Fruit fly (Drosophila melanogaster): Measurements from ENCODE around the gene CG7900.

The CG7900 gene

DNA sequence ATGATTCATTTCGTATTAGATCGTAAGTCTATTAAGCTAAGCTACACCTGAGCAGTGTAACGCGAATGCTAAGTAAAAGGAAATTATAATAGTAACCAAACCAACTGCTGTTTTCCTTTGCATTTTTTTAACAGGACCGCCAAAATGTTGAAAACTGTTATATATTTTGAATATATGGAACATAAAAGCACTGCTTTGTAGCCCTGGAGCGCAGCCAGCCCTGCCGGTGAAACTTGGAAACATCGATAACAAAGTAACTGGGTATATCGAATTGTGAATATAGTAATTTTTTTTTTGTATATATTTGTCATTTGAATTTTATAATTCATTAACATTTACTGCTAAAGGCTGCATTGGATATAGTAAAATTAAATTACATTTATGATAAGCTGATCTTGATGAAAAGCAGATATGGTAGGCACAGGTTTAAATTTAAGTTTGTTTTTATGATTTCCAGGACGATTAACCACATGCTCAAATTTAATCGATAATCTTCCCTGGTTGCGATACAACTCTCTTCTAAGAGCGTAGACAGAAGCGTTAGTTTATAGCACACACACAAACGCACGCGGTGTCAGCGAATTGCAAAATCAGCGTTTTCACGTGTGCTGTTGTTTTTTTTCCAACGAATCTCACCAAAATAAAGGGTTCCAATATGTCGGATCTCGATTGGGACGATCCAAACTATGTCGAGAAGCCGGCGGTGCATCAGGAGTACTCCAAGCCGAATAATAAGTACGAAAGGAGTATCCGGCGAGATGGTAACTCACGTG is 28.5 kb downstream of the CG7900 start, which contains the start of gene CG7878 (continued):
- no peak for TF ChIP-seq hth (optimal IDR thresholded peaks at IDR 0.05)
- peak in 1 of 2 experiments; percentile 20 for TF ChIP-seq insv (GFP tag; optimal IDR thresholded peaks at IDR 0.05)
- TF ChIP-seq HLH3B (GFP tag; IDR thresholded peaks at IDR 0.05), result peak; percentile 51
- TF ChIP-seq CG7372 (GFP tag; IDR thresholded peaks at IDR 0.05), result no peak
- TF ChIP-seq jigr1 (GFP tag; IDR thresholded peaks at IDR 0.05), result no peak
- no peak for TF ChIP-seq Eip74EF (GFP tag; optimal IDR thresholded peaks at IDR 0.05)
- peak; percentile 54 for TF ChIP-seq CG14710 (tag; optimal IDR thresholded peaks at IDR 0.05)
- TF ChIP-seq az2 (GFP tag; optimal IDR thresholded peaks at IDR 0.05), result peak; percentile 41
- no peak for TF ChIP-seq bigmax (GFP tag; optimal IDR thresholded peaks at IDR 0.05)
- TF ChIP-seq CG6854 (GFP tag; optimal IDR thresholded peaks at IDR 0.05), result no peak
- peak; percentile 61 for TF ChIP-seq Ptx1 (GFP tag; IDR thresholded peaks at IDR 0.05)
- TF ChIP-seq CG1792 (GFP tag; optimal IDR thresholded peaks at IDR 0.05), result peak; percentile 28
- TF ChIP-seq CG32767 (GFP tag; IDR thresholded peaks at IDR 0.05), result no peak
- TF ChIP-seq CG9876 (GFP tag; optimal IDR thresholded peaks at IDR 0.05), result no peak
- peak; percentile 52 for TF ChIP-seq Side (GFP tag; optimal IDR thresholded peaks at IDR 0.05)
- TF ChIP-seq Oli (tag; optimal IDR thresholded peaks at IDR 0.05), result no peak
- peak; percentile 9 for TF ChIP-seq CG6254 (GFP tag; optimal IDR thresholded peaks at IDR 0.05)
- peak; percentile 61 for TF ChIP-seq bcd (GFP tag; optimal IDR thresholded peaks at IDR 0.05)
- peak; percentile 48 for TF ChIP-seq Antp (GFP tag; optimal IDR thresholded peaks at IDR 0.05)
- no peak for TF ChIP-seq abd-A (tag; optimal IDR thresholded peaks at IDR 0.05)
- TF ChIP-seq trh (GFP tag; optimal IDR thresholded peaks at IDR 0.05), result no peak
- no peak for TF ChIP-seq CG7357 (GFP tag; IDR thresholded peaks at IDR 0.05)
- peak; percentile 29 for TF ChIP-seq gcm (GFP tag; optimal IDR thresholded peaks at IDR 0.05)
- TF ChIP-seq Adf1 (GFP tag; IDR thresholded peaks at IDR 0.05), result no peak
- no peak for TF ChIP-seq fd3F (GFP tag; optimal IDR thresholded peaks at IDR 0.05)
- no peak for TF ChIP-seq CG16779 (GFP tag; IDR thresholded peaks at IDR 0.05)
- no peak for TF ChIP-seq CG4360 (GFP tag; IDR thresholded peaks at IDR 0.05)
- TF ChIP-seq H2.0 (GFP tag; IDR thresholded peaks at IDR 0.05), result no peak
- TF ChIP-seq mam (GFP tag; optimal IDR thresholded peaks at IDR 0.05), result peak; percentile 78
- TF ChIP-seq CG31441 (GFP tag; IDR thresholded peaks at IDR 0.05), result peak; percentile 61
- TF ChIP-seq Dek (tag; optimal IDR thresholded peaks at IDR 0.05), result peak; percentile 72
- TF ChIP-seq nerfin-1 (tag; optimal IDR thresholded peaks at IDR 0.05), result no peak
- TF ChIP-seq CG2875 (GFP tag; optimal IDR thresholded peaks at IDR 0.05), result no peak
- TF ChIP-seq Drgx (GFP tag; IDR thresholded peaks at IDR 0.05), result no peak
- no peak for TF ChIP-seq klu (GFP tag; IDR thresholded peaks at IDR 0.05)
- TF ChIP-seq CG8388 (GFP tag; optimal IDR thresholded peaks at IDR 0.05), result peak; percentile 0
- no peak for TF ChIP-seq org-1 (GFP tag; optimal IDR thresholded peaks at IDR 0.05)
- TF ChIP-seq CG12104 (GFP tag; optimal IDR thresholded peaks at IDR 0.05), result peak; percentile 19
- peak; percentile 17 for TF ChIP-seq unpg (GFP tag; optimal IDR thresholded peaks at IDR 0.05)
- TF ChIP-seq Hr3 (GFP tag; optimal IDR thresholded peaks at IDR 0.05), result peak; percentile 58
- TF ChIP-seq Lim3 (GFP tag; IDR thresholded peaks at IDR 0.05), result no peak
- TF ChIP-seq tio (GFP tag; optimal IDR thresholded peaks at IDR 0.05), result peak; percentile 20
- TF ChIP-seq dimm (GFP tag; IDR thresholded peaks at IDR 0.05), result no peak
- TF ChIP-seq lmd (GFP tag; IDR thresholded peaks at IDR 0.05), result peak; percentile 58; the same call in 1 of the 2 replicates
- peak; percentile 63 for TF ChIP-seq sqz (GFP tag; optimal IDR thresholded peaks at IDR 0.05)
- TF ChIP-seq HmgD (GFP tag; optimal IDR thresholded peaks at IDR 0.05), result peak; percentile 14
- TF ChIP-seq Camta (GFP tag; optimal IDR thresholded peaks at IDR 0.05), result peak; percentile 34
- peak; percentile 96 for TF ChIP-seq CG3995 (GFP tag; optimal IDR thresholded peaks at IDR 0.05)
- TF ChIP-seq CG15514 (GFP tag; optimal IDR thresholded peaks at IDR 0.05), result peak; percentile 85
- TF ChIP-seq C15 (GFP tag; IDR thresholded peaks at IDR 0.05), result no peak
- TF ChIP-seq CkIIα-i1 (GFP tag; IDR thresholded peaks at IDR 0.05), result no peak

All from whole organism, embryonic.